Fruit fly (Drosophila melanogaster) whole organism, wandering third instar larva: ENCODE data around the gene Andorra.

Experiments used
- CG32264 ChIP-seq: fragments of 200-800 bp; sonication (Bioruptor generic); optimal IDR thresholded peaks from 2 replicates; lab custom pipeline; 2016; ENCODE audit warnings: missing biosample characterization, missing genetic modification characterization
- CrebA ChIP-seq: fragments of 200-800 bp; sonication (Bioruptor generic); optimal IDR thresholded peaks from 2 replicates; lab custom pipeline; 2016; ENCODE audit warnings: missing biosample characterization, mild to moderate bottlenecking, missing genetic modification characterization, borderline replicate concordance
- Dif ChIP-seq: fragments of 200-275, 200-300 bp; sonication (Bioruptor generic); optimal IDR thresholded peaks from 2 replicates; lab custom pipeline; 2018; ENCODE audit warnings: missing biosample characterization, missing genetic modification characterization; ENCODE audit not compliant: partially characterized antibody
- Hnf4 ChIP-seq: fragments of 200-800 bp; sonication (Bioruptor generic); optimal IDR thresholded peaks from 2 replicates; lab custom pipeline; 2016; ENCODE audit warnings: missing biosample characterization, mild to moderate bottlenecking, missing genetic modification characterization
- Hr78 ChIP-seq: fragments of >200 bp; optimal IDR thresholded peaks from 2 replicates; lab custom pipeline; 2017; ENCODE audit warnings: missing biosample characterization, missing genetic modification characterization
- Jra ChIP-seq: sonication (Bioruptor generic); optimal IDR thresholded peaks from 2 replicates; lab custom pipeline; 2016; ENCODE audit warnings: missing biosample characterization, missing genetic modification characterization
- Mio ChIP-seq: sonication (Bioruptor generic); optimal IDR thresholded peaks from 2 replicates; lab custom pipeline; 2016; ENCODE audit warnings: missing biosample characterization, missing genetic modification characterization
- N ChIP-seq: fragments of >200 bp; optimal IDR thresholded peaks from 2 replicates; lab custom pipeline; 2018; ENCODE audit warnings: missing biosample characterization, missing external identifiers, missing genetic modification characterization
- Sp1 ChIP-seq: fragments of 200-800 bp; sonication (Bioruptor generic); optimal IDR thresholded peaks from 3 replicates; lab custom pipeline; 2019; ENCODE audit warnings: missing biosample characterization, mild to moderate bottlenecking, missing genetic modification characterization, moderate library complexity
- Vsx2 ChIP-seq: fragments of 200-300, 225-300 bp; sonication (Bioruptor generic); optimal IDR thresholded peaks from 2 replicates; lab custom pipeline; 2018; ENCODE audit warnings: missing biosample characterization, missing genetic modification characterization; ENCODE audit not compliant: partially characterized antibody
- br ChIP-seq: fragments of 200-800 bp; sonication (Bioruptor generic); optimal IDR thresholded peaks from 2 replicates; lab custom pipeline; 2016; ENCODE audit warnings: missing biosample characterization, missing genetic modification characterization
- brk ChIP-seq: fragments of 200-800 bp; sonication (Bioruptor generic); optimal IDR thresholded peaks from 2 replicates; lab custom pipeline; 2016; ENCODE audit warnings: missing biosample characterization, mild to moderate bottlenecking, missing genetic modification characterization
- dl ChIP-seq, 2 experiments: fragments of 175-275, 200-275 bp in 1 of 2; fragments of 200-275 bp in 1 of 2; sonication (Bioruptor generic); optimal IDR thresholded peaks; lab custom pipeline; 2018; ENCODE audit warnings: mild to moderate bottlenecking in 2 of 2, missing biosample characterization in 2 of 2, missing genetic modification characterization in 2 of 2, moderate library complexity in 2 of 2; ENCODE audit not compliant: partially characterized antibody in 2 of 2, insufficient read depth in 1 of 2
- dmrt93B ChIP-seq: fragments of 200-800 bp; sonication (Bioruptor generic); optimal IDR thresholded peaks from 2 replicates; lab custom pipeline; 2018; ENCODE audit warnings: missing biosample characterization, mild to moderate bottlenecking, missing genetic modification characterization
- foxo ChIP-seq, 2 experiments: fragments of 200-800 bp; sonication (Bioruptor generic); optimal IDR thresholded peaks; 2 replicates in 1 of 2; 3 replicates in 1 of 2; lab custom pipeline; 2016 to 2017; ENCODE audit warnings: missing biosample characterization in 2 of 2, missing genetic modification characterization in 2 of 2
- fru ChIP-seq: fragments of 200-800 bp; sonication (Bioruptor generic); optimal IDR thresholded peaks from 3 replicates; lab custom pipeline; 2016; ENCODE audit warnings: missing biosample characterization, mild to moderate bottlenecking, missing genetic modification characterization
- h ChIP-seq: fragments of 200-800 bp; sonication (Bioruptor generic); optimal IDR thresholded peaks from 3 replicates; lab custom pipeline; 2016; ENCODE audit warnings: missing biosample characterization, mild to moderate bottlenecking, missing genetic modification characterization
- jim ChIP-seq: fragments of 175-275, 200-325 bp; sonication (Bioruptor generic); optimal IDR thresholded peaks from 2 replicates; lab custom pipeline; 2016; ENCODE audit warnings: missing biosample characterization, mild to moderate bottlenecking, missing genetic modification characterization
- psq ChIP-seq: fragments of 200-800 bp; sonication (Bioruptor generic); optimal IDR thresholded peaks from 3 replicates; lab custom pipeline; 2017; ENCODE audit warnings: missing biosample characterization, mild to moderate bottlenecking, missing genetic modification characterization, moderate library complexity
- rgr ChIP-seq: fragments of 200-800 bp; sonication (Bioruptor generic); optimal IDR thresholded peaks from 3 replicates; lab custom pipeline; 2016; ENCODE audit warnings: missing biosample characterization, mild to moderate bottlenecking, missing genetic modification characterization
- sage ChIP-seq: fragments of 200-800 bp; sonication (Bioruptor generic); optimal IDR thresholded peaks from 2 replicates; lab custom pipeline; 2016; ENCODE audit warnings: missing biosample characterization, mild to moderate bottlenecking, missing genetic modification characterization
- sv ChIP-seq: fragments of 200-800 bp; sonication (Bioruptor generic); optimal IDR thresholded peaks from 3 replicates; lab custom pipeline; 2016; ENCODE audit warnings: missing biosample characterization, missing genetic modification characterization
- usp ChIP-seq: fragments of >200 bp; optimal IDR thresholded peaks from 2 replicates; lab custom pipeline; 2017; ENCODE audit warnings: missing biosample characterization, missing genetic modification characterization

Gene Andorra

DNA sequence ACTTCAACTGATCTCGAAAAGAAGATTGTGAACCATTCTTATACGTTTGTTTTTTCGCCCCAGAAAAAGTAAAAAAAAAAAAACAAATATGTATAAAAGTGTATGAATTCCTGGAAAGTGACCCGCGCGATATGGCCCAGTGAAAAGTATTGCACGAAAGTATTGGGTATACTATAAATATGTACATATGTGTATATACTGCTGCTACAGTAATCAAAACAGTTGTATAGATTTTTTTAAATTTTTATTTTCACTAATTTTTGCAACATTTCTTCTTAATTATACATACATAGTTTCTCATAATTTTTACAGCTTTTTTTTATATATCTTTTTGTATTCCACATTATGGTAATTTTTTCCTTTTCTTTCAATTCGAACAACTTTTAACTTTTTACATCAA lies 49.1 kb downstream of the Andorra start, which contains the start of gene CG43133:
CG43133 (minus strand) TSS at position 11 of the 400 bp plus-strand sequence.
- TF ChIP-seq dmrt93B (GFP tag; lab: Kevin White, UChicago), result no peak
- TF ChIP-seq Vsx2 (GFP tag; lab: Kevin White, UChicago), result no peak
- no peak for TF ChIP-seq h (GFP tag; lab: Kevin White, UChicago)
- TF ChIP-seq sage (GFP tag; lab: Kevin White, UChicago), result no peak
- no peak for TF ChIP-seq br (GFP tag; lab: Kevin White, UChicago)
- no peak for TF ChIP-seq Mio (GFP tag; lab: Kevin White, UChicago)
- TF ChIP-seq brk (GFP tag; lab: Kevin White, UChicago), result no peak
- TF ChIP-seq N (GFP tag; lab: Kevin White, UChicago), result no peak
- no peak for TF ChIP-seq psq
- TF ChIP-seq jim (GFP tag; lab: Kevin White, UChicago), result no peak
- no peak for TF ChIP-seq Dif (GFP tag; lab: Kevin White, UChicago)
- TF ChIP-seq Hnf4, result no peak
- TF ChIP-seq Sp1 (GFP tag; lab: Kevin White, UChicago), result no peak
- TF ChIP-seq CrebA (GFP tag; lab: Kevin White, UChicago), result no peak

DNA sequence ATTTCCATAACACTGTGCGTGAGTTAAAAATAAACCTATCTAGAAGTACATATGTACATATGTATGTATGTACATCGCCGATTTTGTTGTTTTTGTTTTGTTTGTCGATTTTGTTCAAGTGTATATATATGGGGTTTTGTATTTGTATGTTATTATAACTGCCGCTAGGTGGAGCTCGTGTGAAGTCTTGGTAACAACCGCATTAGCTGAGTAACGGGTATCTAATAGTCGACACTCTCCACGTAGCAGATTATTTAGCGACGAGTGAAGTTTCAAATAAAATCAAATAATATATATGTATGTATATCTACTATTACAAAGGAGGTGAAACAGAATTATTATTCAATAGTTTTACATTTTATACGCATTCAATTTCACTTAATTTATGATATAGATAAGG lies 50.0 kb downstream of the Andorra start:
- TF ChIP-seq CG32264 (no peak), rgr (GFP tag; lab: Kevin White, UChicago) (no peak), Hr78 (no peak), sv (GFP tag; lab: Kevin White, UChicago) (no peak), h (GFP tag; lab: Kevin White, UChicago) (no peak), Vsx2 (GFP tag; lab: Kevin White, UChicago) (no peak), brk (GFP tag; lab: Kevin White, UChicago) (no peak), foxo (GFP tag; optimal IDR thresholded peaks at IDR 0.05; lab: Kevin White, UChicago) (no peak), fru (GFP tag; lab: Kevin White, UChicago) (no peak), dl (GFP tag; optimal IDR thresholded peaks at IDR 0.05; lab: Kevin White, UChicago; ENCODE audit: insufficient read depth in 1 of 2, partially characterized antibody in 2 of 2) (no peak), Mio (GFP tag; lab: Kevin White, UChicago) (no peak), Sp1 (GFP tag; lab: Kevin White, UChicago) (no peak), usp (GFP tag; lab: Kevin White, UChicago) (no peak), Jra (no peak), psq (no peak)
